Fruit fly (Drosophila melanogaster): ENCODE results near the gene CG15739.

CG15739 gene

DNA sequence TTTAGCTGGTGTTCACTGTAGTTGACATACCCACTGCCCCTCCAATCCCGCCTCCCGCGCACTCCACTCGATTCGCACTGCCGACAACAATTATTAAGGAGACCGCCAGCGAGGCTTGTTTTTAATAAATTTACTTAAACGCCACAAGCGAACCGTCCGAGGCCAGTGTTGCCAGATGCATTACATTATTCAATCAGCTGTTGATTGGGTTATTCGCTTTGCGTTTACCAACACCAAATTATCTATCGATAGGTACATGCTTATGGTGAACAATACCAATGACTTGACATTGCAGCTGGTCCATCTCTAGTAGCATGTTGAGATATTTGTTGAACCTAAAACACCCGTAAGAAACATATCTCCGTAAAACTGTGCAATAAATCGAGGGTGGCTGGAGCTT is 13.9 kb downstream of the CG15739 start, which contains the start of the genes CG10353 and SelG (continued):
- TF ChIP-seq scrt (GFP tag; optimal IDR thresholded peaks at IDR 0.05) (peak; percentile 23), Sox100B (GFP tag; optimal IDR thresholded peaks at IDR 0.05) (no peak), CG3407 (GFP tag; optimal IDR thresholded peaks at IDR 0.05) (no peak), CG14014 (GFP tag; IDR thresholded peaks at IDR 0.05) (no peak), gt (GFP tag; IDR thresholded peaks at IDR 0.05) (no peak), CG12071 (GFP tag; optimal IDR thresholded peaks at IDR 0.05) (no peak), CG12391 (tag; optimal IDR thresholded peaks at IDR 0.05) (peak; percentile 40), CG12942 (GFP tag; optimal IDR thresholded peaks at IDR 0.05) (peak; percentile 36), CG31388 (GFP tag; optimal IDR thresholded peaks at IDR 0.05) (no peak), CG1792 (GFP tag; optimal IDR thresholded peaks at IDR 0.05) (peak; percentile 24), CG9797 (GFP tag; optimal IDR thresholded peaks at IDR 0.05) (peak; percentile 29), CoRest (tag; optimal IDR thresholded peaks at IDR 0.05) (peak; percentile 0), bigmax (GFP tag; optimal IDR thresholded peaks at IDR 0.05) (peak; percentile 34), rib (GFP tag; IDR thresholded peaks at IDR 0.05) (no peak), CG3995 (GFP tag; optimal IDR thresholded peaks at IDR 0.05) (peak; percentile 76), CG3281 (GFP tag; optimal IDR thresholded peaks at IDR 0.05) (peak; percentile 24), CG2889 (GFP tag; IDR thresholded peaks at IDR 0.05) (no peak), CG31441 (GFP tag; IDR thresholded peaks at IDR 0.05) (no peak), CG18476 (GFP tag; optimal IDR thresholded peaks at IDR 0.05) (no peak), CG8944 (GFP tag; optimal IDR thresholded peaks at IDR 0.05) (peak; percentile 46), HHEX (GFP tag; optimal IDR thresholded peaks at IDR 0.05) (peak; percentile 2), HLH54F (GFP tag; optimal IDR thresholded peaks at IDR 0.05) (peak; percentile 56), CG18764 (GFP tag; optimal IDR thresholded peaks at IDR 0.05) (peak; percentile 27), tap (tag; optimal IDR thresholded peaks at IDR 0.05) (no peak), CG11696 (GFP tag; IDR thresholded peaks at IDR 0.05) (no peak), ssp (GFP tag; IDR thresholded peaks at IDR 0.05) (no peak), twi (tag; optimal IDR thresholded peaks at IDR 0.05) (peak; percentile 4), wor (GFP tag; IDR thresholded peaks at IDR 0.05) (no peak), usp (GFP tag; optimal IDR thresholded peaks at IDR 0.05) (no peak), Atf3 (GFP tag; optimal IDR thresholded peaks at IDR 0.05) (no peak), Ptx1 (GFP tag; IDR thresholded peaks at IDR 0.05) (no peak), CG4328 (GFP tag; optimal IDR thresholded peaks at IDR 0.05) (no peak), E2f2 (GFP tag; IDR thresholded peaks at IDR 0.05) (peak; percentile 46; the same call in 1 of the 2 replicates), MBD-R2 (GFP tag; IDR thresholded peaks at IDR 0.05) (peak; percentile 91), CG15011 (GFP tag; optimal IDR thresholded peaks at IDR 0.05) (no peak), dpn (GFP tag; optimal IDR thresholded peaks at IDR 0.05) (peak; percentile 32 to 76), odd (GFP tag; optimal IDR thresholded peaks at IDR 0.05) (no peak), CG11398 (GFP tag; optimal IDR thresholded peaks at IDR 0.05) (peak; percentile 5), CG6689 (GFP tag; IDR thresholded peaks at IDR 0.05) (no peak), CG8281 (tag; optimal IDR thresholded peaks at IDR 0.05) (no peak), YL-1 (GFP tag; optimal IDR thresholded peaks at IDR 0.05) (peak; percentile 69), bsh (GFP tag; optimal IDR thresholded peaks at IDR 0.05) (no peak), CG4617 (GFP tag; optimal IDR thresholded peaks at IDR 0.05; ENCODE audit: borderline replicate concordance) (peak; percentile 71), her (GFP tag; optimal IDR thresholded peaks at IDR 0.05) (peak; percentile 57), CG4707 (GFP tag; optimal IDR thresholded peaks at IDR 0.05) (no peak), CG14710 (tag; optimal IDR thresholded peaks at IDR 0.05) (peak; percentile 52), Hr51 (GFP tag; optimal IDR thresholded peaks at IDR 0.05) (peak in 1 of 2 experiments; percentile 57), Dip3 (GFP tag; optimal IDR thresholded peaks at IDR 0.05) (peak; percentile 44), CG30403 (GFP tag; optimal IDR thresholded peaks at IDR 0.05) (peak; percentile 19), Doc3 (GFP tag; IDR thresholded peaks at IDR 0.05; ENCODE audit: partially characterized antibody) (peak; percentile 74; the same call in 2 of the 3 replicates), Ada2b (GFP tag; IDR thresholded peaks at IDR 0.05) (no peak), Bteb2 (GFP tag; optimal IDR thresholded peaks at IDR 0.05) (peak; percentile 41)

Data from whole organism, embryonic.